Fruit fly (Drosophila melanogaster) Kc167 (cell line): ENCODE measurements around the gene Prim1.

ENCODE experiments used
- Myc ChIP-seq: fragments of >200 bp; optimal IDR thresholded peaks from 2 replicates; lab custom pipeline; 2017; ENCODE audit warnings: missing external identifiers
- Sin3A ChIP-seq: fragments of >200 bp; optimal IDR thresholded peaks from 2 replicates; lab custom pipeline; 2018; ENCODE audit warnings: missing external identifiers
- h ChIP-seq: fragments of >200 bp; optimal IDR thresholded peaks from 3 replicates; lab custom pipeline; 2018; ENCODE audit warnings: missing external identifiers
- insv ChIP-seq: fragments of >200 bp; optimal IDR thresholded peaks from 3 replicates; lab custom pipeline; 2018; ENCODE audit warnings: missing external identifiers
- psq ChIP-seq: fragments of >200 bp; optimal IDR thresholded peaks from 2 replicates; lab custom pipeline; 2017; ENCODE audit warnings: missing external identifiers
- ttk ChIP-seq: sonication (Bioruptor generic); optimal IDR thresholded peaks from 2 replicates; lab custom pipeline; 2017; ENCODE audit warnings: missing external identifiers

Gene Prim1

DNA sequence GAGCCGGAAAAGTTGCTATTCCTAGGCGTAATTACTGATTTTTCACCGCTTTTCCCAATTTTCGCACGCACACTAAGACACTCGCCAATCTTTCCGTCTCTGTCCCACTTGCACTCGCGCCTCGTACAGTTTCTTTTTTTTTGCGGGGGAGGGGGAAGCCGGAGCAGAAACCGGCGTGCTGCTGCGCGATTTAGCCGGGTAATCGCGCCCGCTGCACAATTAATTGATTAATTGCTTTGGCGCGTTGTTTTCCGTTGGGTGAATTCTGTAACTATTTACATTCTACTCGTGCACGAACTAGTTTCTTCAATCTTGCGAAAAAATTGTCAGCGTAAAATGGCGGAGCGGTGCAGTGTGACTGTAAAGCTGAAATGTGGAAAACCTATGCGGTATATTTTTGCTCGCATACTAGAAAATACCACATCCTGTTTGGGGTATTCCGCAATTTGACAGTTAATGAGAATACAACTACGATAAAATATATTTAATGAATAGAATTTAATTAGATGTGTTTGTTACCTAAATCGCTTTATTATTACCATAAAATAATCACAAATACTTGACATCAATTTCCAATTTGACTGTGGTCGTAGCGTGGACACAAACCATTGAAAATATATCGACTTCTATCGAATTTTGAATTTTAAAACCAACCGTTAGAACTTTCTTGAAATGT, 24.8 kb upstream of the Prim1 start, which contains the start of gene Cpsf6:
TSS of gene Cpsf6 (minus strand) at position 362 of the 676 bp plus-strand sequence.
- no peak for TF ChIP-seq insv (lab: Kevin White, UChicago)
- TF ChIP-seq psq (lab: Kevin White, UChicago), result no peak
- TF ChIP-seq Sin3A (lab: Kevin White, UChicago), result no peak
- TF ChIP-seq h, result no peak
- no peak for TF ChIP-seq ttk (lab: Kevin White, UChicago)
- no peak for TF ChIP-seq Myc (lab: Kevin White, UChicago)

- TF ChIP-seq Sin3A (lab: Kevin White, UChicago) (no peak), psq (lab: Kevin White, UChicago) (no peak), h (no peak), ttk (lab: Kevin White, UChicago) (no peak), Myc (lab: Kevin White, UChicago) (no peak), insv (lab: Kevin White, UChicago) (no peak)
These were observed 21.1 kb upstream of the Prim1 start, which contains the start of gene CG43059 for dm6 chr3L:8318916-8319506. CG43059 (minus strand) TSS chr3L:8318966.

DNA sequence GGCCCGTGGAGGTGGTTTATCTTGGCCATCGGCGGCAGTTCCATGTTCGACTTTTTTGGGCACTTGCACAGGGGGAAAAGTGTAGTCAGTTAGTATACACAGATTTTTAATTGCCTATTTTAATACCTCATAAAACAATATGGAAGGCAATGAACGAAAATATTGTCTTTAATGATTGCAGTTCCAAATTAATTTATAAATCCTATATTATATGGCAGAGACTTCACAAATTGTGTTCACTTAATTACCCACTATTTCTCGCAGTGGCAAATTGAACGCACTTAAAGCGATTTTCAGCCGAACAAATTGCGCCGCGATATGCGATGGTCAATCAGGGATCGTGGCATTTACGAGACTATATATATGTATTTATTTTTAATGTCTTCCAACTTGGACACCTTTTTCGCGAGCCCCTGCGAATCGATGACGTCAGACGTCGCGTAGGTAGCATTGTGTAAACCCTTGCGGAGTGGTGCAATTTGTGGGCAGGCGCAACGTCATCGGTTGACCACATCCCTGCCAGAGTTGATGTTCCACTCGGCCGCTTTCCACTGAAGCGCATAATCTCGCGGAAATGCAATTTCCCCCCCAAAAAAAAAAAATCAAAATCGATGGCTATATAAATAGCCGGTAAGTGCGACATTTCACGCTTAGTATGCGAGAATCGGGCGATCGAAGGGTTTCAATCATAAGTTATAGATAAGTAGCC, 19.9 kb upstream of the Prim1 start, which contains the start of gene CG13670:
TSS of gene CG13670 (plus strand) at position 659 of the 709 bp plus-strand sequence.
- TF ChIP-seq psq (lab: Kevin White, UChicago) (no peak), ttk (lab: Kevin White, UChicago) (no peak), h (no peak), Sin3A (lab: Kevin White, UChicago) (no peak), insv (lab: Kevin White, UChicago) (no peak), Myc (lab: Kevin White, UChicago) (no peak)

dm6 chr3L:8323817-8324216, 16.3 kb upstream of the Prim1 start:
- no peak for TF ChIP-seq Sin3A (lab: Kevin White, UChicago)
- TF ChIP-seq Myc (lab: Kevin White, UChicago), result no peak
- no peak for TF ChIP-seq h
- no peak for TF ChIP-seq psq (lab: Kevin White, UChicago)
- no peak for TF ChIP-seq ttk (lab: Kevin White, UChicago)
- TF ChIP-seq insv (lab: Kevin White, UChicago), result no peak

DNA sequence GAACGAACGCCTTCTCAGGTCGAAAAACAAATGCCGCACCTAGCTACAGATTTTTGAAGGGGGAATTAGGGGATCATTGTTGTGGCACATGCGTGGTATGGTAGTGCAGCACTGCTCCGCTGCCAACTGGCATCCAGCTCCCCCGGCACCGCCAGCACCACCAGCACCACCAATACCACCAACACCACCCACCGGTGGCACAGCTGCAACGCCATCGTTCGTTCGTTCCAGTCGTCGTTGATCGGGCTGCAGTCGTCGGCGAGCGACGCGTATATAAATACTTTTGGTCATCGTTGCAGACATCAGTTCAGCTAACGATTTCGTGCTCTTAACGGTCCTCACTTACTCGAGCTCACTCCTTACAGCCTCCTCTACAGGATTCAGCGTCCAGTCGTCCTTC, 14.6 kb upstream of the Prim1 start, which contains the start of gene CG34461:
TSS of gene CG34461 (plus strand) at position 301 of the 400 bp plus-strand sequence.
- TF ChIP-seq Myc (lab: Kevin White, UChicago) (no peak), ttk (lab: Kevin White, UChicago) (no peak), h (no peak), insv (lab: Kevin White, UChicago) (no peak), psq (lab: Kevin White, UChicago) (no peak), Sin3A (lab: Kevin White, UChicago) (no peak)

- TF ChIP-seq h, result no peak
- no peak for TF ChIP-seq Myc (lab: Kevin White, UChicago)
These were observed 11.8 kb upstream of the Prim1 start, which contains the start of gene CG34462 for dm6 chr3L:8328283-8328682. CG34462 (plus strand) TSS chr3L:8328583.

- TF ChIP-seq h (no peak), insv (lab: Kevin White, UChicago) (no peak), psq (lab: Kevin White, UChicago) (no peak), ttk (lab: Kevin White, UChicago) (no peak), Myc (lab: Kevin White, UChicago) (no peak), Sin3A (lab: Kevin White, UChicago) (no peak)
These were observed 11.1 kb upstream of the Prim1 start for dm6 chr3L:8329005-8329404.

- no peak for TF ChIP-seq insv (lab: Kevin White, UChicago)
- TF ChIP-seq psq (lab: Kevin White, UChicago), result no peak
- TF ChIP-seq ttk (lab: Kevin White, UChicago), result no peak
- TF ChIP-seq Sin3A (lab: Kevin White, UChicago), result no peak
- no peak for TF ChIP-seq Myc (lab: Kevin White, UChicago)
- no peak for TF ChIP-seq h
These were observed 8.7 kb upstream of the Prim1 start for dm6 chr3L:8331414-8331813.

- no peak for TF ChIP-seq Sin3A (lab: Kevin White, UChicago)
These were observed 6.5 kb upstream of the Prim1 start for dm6 chr3L:8333574-8333973.

- TF ChIP-seq Myc (lab: Kevin White, UChicago) (no peak), h (no peak), insv (lab: Kevin White, UChicago) (no peak), psq (lab: Kevin White, UChicago) (no peak), ttk (lab: Kevin White, UChicago) (no peak), Sin3A (lab: Kevin White, UChicago) (no peak)
These were observed 5.8 kb upstream of the Prim1 start for dm6 chr3L:8334338-8334737.

DNA sequence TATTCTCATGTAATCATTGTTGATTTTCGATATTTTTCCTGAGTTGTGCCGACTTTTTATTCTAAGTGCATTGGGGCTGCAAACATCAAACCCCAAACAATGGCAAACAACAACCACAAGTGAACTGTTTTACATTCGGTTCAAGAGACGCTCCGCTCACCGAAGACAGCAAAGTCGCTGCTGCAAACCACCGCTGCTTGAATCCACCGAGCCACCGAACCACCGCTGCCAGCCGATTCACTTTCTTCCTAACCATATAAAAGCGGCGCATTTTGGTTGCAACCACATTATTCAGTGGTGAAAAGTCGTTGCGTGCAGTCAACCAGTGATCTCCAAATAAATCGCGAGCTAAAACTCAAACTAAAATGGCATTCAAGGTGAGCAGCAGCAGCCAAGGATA, 3.7 kb upstream of the Prim1 start, which contains the start of gene Cpr66Cb:
TSS of gene Cpr66Cb (plus strand) at position 301 of the 400 bp plus-strand sequence.
- no peak for TF ChIP-seq ttk (lab: Kevin White, UChicago)
- TF ChIP-seq h, result no peak
- TF ChIP-seq insv (lab: Kevin White, UChicago), result no peak
- no peak for TF ChIP-seq psq (lab: Kevin White, UChicago)
- no peak for TF ChIP-seq Myc (lab: Kevin White, UChicago)
- TF ChIP-seq Sin3A (lab: Kevin White, UChicago), result no peak
